Fruit fly (Drosophila melanogaster) whole organism, wandering third instar larva: ENCODE data around the gene CG32023.

ENCODE experiments used
- Abd-B ChIP-seq: fragments of >200 bp; optimal IDR thresholded peaks from 2 replicates; lab custom pipeline; 2017; ENCODE audit warnings: missing biosample characterization, missing genetic modification characterization
- CG32264 ChIP-seq: fragments of 200-800 bp; sonication (Bioruptor generic); optimal IDR thresholded peaks from 2 replicates; lab custom pipeline; 2016; ENCODE audit warnings: missing biosample characterization, missing genetic modification characterization
- CG9705 ChIP-seq: fragments of 200-800 bp; sonication (Bioruptor generic); optimal IDR thresholded peaks from 2 replicates; lab custom pipeline; 2018; ENCODE audit warnings: missing biosample characterization, mild to moderate bottlenecking, missing genetic modification characterization
- CrebA ChIP-seq: fragments of 200-800 bp; sonication (Bioruptor generic); optimal IDR thresholded peaks from 2 replicates; lab custom pipeline; 2016; ENCODE audit warnings: missing biosample characterization, mild to moderate bottlenecking, missing genetic modification characterization, borderline replicate concordance
- Dfd ChIP-seq: fragments of >200 bp; optimal IDR thresholded peaks from 2 replicates; lab custom pipeline; 2017; ENCODE audit warnings: missing biosample characterization, missing genetic modification characterization
- GATAd ChIP-seq: sonication (Bioruptor generic); optimal IDR thresholded peaks from 2 replicates; lab custom pipeline; 2016; ENCODE audit warnings: missing biosample characterization, missing genetic modification characterization
- HLH106 ChIP-seq: fragments of 200-800 bp; optimal IDR thresholded peaks from 3 replicates; lab custom pipeline; 2019; ENCODE audit warnings: missing biosample characterization, mild to moderate bottlenecking, missing genetic modification characterization, moderate library complexity
- Hr83 ChIP-seq: fragments of 200-300 bp; sonication (Bioruptor generic); optimal IDR thresholded peaks from 2 replicates; lab custom pipeline; 2016; ENCODE audit warnings: missing biosample characterization, mild to moderate bottlenecking, missing genetic modification characterization, moderate library complexity; ENCODE audit not compliant: poor library complexity, severe bottlenecking
- Jra ChIP-seq: sonication (Bioruptor generic); optimal IDR thresholded peaks from 2 replicates; lab custom pipeline; 2016; ENCODE audit warnings: missing biosample characterization, missing genetic modification characterization
- Mio ChIP-seq: sonication (Bioruptor generic); optimal IDR thresholded peaks from 2 replicates; lab custom pipeline; 2016; ENCODE audit warnings: missing biosample characterization, missing genetic modification characterization
- Myc ChIP-seq: fragments of >200 bp; optimal IDR thresholded peaks from 2 replicates; lab custom pipeline; 2017
- N ChIP-seq: fragments of >200 bp; optimal IDR thresholded peaks from 2 replicates; lab custom pipeline; 2018; ENCODE audit warnings: missing biosample characterization, missing external identifiers, missing genetic modification characterization
- OdsH ChIP-seq: fragments of 200-800 bp; sonication (Bioruptor generic); optimal IDR thresholded peaks from 2 replicates; lab custom pipeline; 2016; ENCODE audit warnings: missing biosample characterization, mild to moderate bottlenecking, missing genetic modification characterization
- Vsx2 ChIP-seq: fragments of 200-300, 225-300 bp; sonication (Bioruptor generic); optimal IDR thresholded peaks from 2 replicates; lab custom pipeline; 2018; ENCODE audit warnings: missing biosample characterization, missing genetic modification characterization; ENCODE audit not compliant: partially characterized antibody
- br ChIP-seq: fragments of 200-800 bp; sonication (Bioruptor generic); optimal IDR thresholded peaks from 2 replicates; lab custom pipeline; 2016; ENCODE audit warnings: missing biosample characterization, missing genetic modification characterization
- brk ChIP-seq: fragments of 200-800 bp; sonication (Bioruptor generic); optimal IDR thresholded peaks from 2 replicates; lab custom pipeline; 2016; ENCODE audit warnings: missing biosample characterization, mild to moderate bottlenecking, missing genetic modification characterization
- dl ChIP-seq, 2 experiments: fragments of 175-275, 200-275 bp in 1 of 2; fragments of 200-275 bp in 1 of 2; sonication (Bioruptor generic); optimal IDR thresholded peaks; lab custom pipeline; 2018; ENCODE audit warnings: mild to moderate bottlenecking in 2 of 2, missing biosample characterization in 2 of 2, missing genetic modification characterization in 2 of 2, moderate library complexity in 2 of 2; ENCODE audit not compliant: partially characterized antibody in 2 of 2, insufficient read depth in 1 of 2
- dsf ChIP-seq: sonication (Bioruptor generic); optimal IDR thresholded peaks from 2 replicates; lab custom pipeline; 2016; ENCODE audit warnings: missing biosample characterization, missing genetic modification characterization, borderline replicate concordance
- ey ChIP-seq: fragments of 200-800 bp; sonication (Bioruptor generic); optimal IDR thresholded peaks from 2 replicates; lab custom pipeline; 2016; ENCODE audit warnings: missing biosample characterization, missing genetic modification characterization
- foxo ChIP-seq, 2 experiments: fragments of 200-800 bp; sonication (Bioruptor generic); optimal IDR thresholded peaks; 2 replicates in 1 of 2; 3 replicates in 1 of 2; lab custom pipeline; 2016 to 2017; ENCODE audit warnings: missing biosample characterization in 2 of 2, missing genetic modification characterization in 2 of 2
- h ChIP-seq: fragments of 200-800 bp; sonication (Bioruptor generic); optimal IDR thresholded peaks from 3 replicates; lab custom pipeline; 2016; ENCODE audit warnings: missing biosample characterization, mild to moderate bottlenecking, missing genetic modification characterization
- jim ChIP-seq: fragments of 175-275, 200-325 bp; sonication (Bioruptor generic); optimal IDR thresholded peaks from 2 replicates; lab custom pipeline; 2016; ENCODE audit warnings: missing biosample characterization, mild to moderate bottlenecking, missing genetic modification characterization
- lola ChIP-seq: fragments of >200 bp; optimal IDR thresholded peaks from 2 replicates; lab custom pipeline; 2017; ENCODE audit warnings: missing biosample characterization, missing genetic modification characterization
- pan ChIP-seq: fragments of >200 bp; optimal IDR thresholded peaks from 2 replicates; lab custom pipeline; 2017
- psq ChIP-seq: fragments of 200-800 bp; sonication (Bioruptor generic); optimal IDR thresholded peaks from 3 replicates; lab custom pipeline; 2017; ENCODE audit warnings: missing biosample characterization, mild to moderate bottlenecking, missing genetic modification characterization, moderate library complexity
- rgr ChIP-seq: fragments of 200-800 bp; sonication (Bioruptor generic); optimal IDR thresholded peaks from 3 replicates; lab custom pipeline; 2016; ENCODE audit warnings: missing biosample characterization, mild to moderate bottlenecking, missing genetic modification characterization
- sv ChIP-seq: fragments of 200-800 bp; sonication (Bioruptor generic); optimal IDR thresholded peaks from 3 replicates; lab custom pipeline; 2016; ENCODE audit warnings: missing biosample characterization, missing genetic modification characterization
- usp ChIP-seq: fragments of >200 bp; optimal IDR thresholded peaks from 2 replicates; lab custom pipeline; 2017; ENCODE audit warnings: missing biosample characterization, missing genetic modification characterization
- woc ChIP-seq: sonication (Bioruptor generic); optimal IDR thresholded peaks from 2 replicates; lab custom pipeline; 2016; ENCODE audit warnings: missing biosample characterization, mild to moderate bottlenecking, missing genetic modification characterization

CG32023 gene

dm6 chr3L:8802064-8802463 is 1.9 kb downstream of the CG32023 start, which contains the start of the genes CG13311 and CG34426:
Gene CG13311 (minus strand): TSS chr3L:8802164.
Gene CG34426 (plus strand): TSS chr3L:8802463.
- TF ChIP-seq CG32264, result no peak
- TF ChIP-seq, all 38 proteins: peak for 0

dm6 chr3L:8800432-8800831 is 3.5 kb downstream of the CG32023 start, which contains the start of gene CG13310:
Gene CG13310 (minus strand): TSS chr3L:8800532.
- TF ChIP-seq CG32264, result no peak

DNA sequence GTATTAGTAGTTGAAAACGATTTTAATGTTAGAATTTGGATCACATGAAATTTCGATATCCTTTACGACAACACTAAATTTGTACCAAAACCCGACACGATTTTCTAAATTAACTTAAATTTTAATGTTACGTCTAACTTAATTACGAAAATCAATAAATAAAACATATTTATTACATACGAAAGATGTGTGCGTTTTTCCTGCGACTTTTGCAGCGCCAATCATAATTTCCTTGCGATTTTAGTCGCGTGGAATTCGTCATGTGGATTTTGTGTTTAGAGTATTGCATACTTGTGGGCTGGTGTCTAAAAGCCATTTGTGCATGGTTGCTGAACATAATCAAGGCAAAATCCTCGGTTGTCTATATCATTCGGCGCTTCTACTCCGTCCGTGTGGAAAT is 5.4 kb downstream of the CG32023 start:
- TF ChIP-seq Vsx2 (GFP tag; lab: Kevin White, UChicago), result no peak
- no peak for TF ChIP-seq dl (GFP tag; optimal IDR thresholded peaks at IDR 0.05; lab: Kevin White, UChicago; ENCODE audit: insufficient read depth in 1 of 2, partially characterized antibody in 2 of 2)
- TF ChIP-seq Myc (lab: Kevin White, UChicago), result peak; percentile 92

DNA sequence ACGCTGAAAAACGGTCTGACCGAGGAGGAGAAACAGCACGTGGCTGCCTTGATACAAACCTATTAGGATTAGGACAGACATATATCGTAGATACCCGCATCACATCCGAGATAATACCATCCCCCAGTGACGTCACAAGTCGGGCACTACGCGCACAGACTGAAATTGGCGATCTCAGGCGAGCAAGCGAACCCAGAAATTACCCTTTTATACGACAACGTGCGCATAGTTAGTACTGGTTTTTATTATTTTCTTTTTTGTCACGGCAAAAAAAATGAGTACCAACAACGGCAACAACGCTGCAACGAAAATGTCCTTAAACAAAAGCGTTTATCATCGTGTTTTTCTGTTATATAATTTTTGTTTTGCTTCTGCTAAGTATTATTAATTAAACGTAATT is 5.9 kb downstream of the CG32023 start:
- no peak for TF ChIP-seq Hr83 (GFP tag; lab: Kevin White, UChicago)
- no peak for TF ChIP-seq Jra (GFP tag; lab: Kevin White, UChicago)
- TF ChIP-seq rgr (GFP tag; lab: Kevin White, UChicago), result no peak
- TF ChIP-seq N (GFP tag; lab: Kevin White, UChicago), result no peak
- TF ChIP-seq Dfd (GFP tag; lab: Kevin White, UChicago), result no peak
- no peak for TF ChIP-seq dl (GFP tag; optimal IDR thresholded peaks at IDR 0.05; lab: Kevin White, UChicago; ENCODE audit: insufficient read depth in 1 of 2, partially characterized antibody in 2 of 2)
- no peak for TF ChIP-seq foxo (GFP tag; optimal IDR thresholded peaks at IDR 0.05; lab: Kevin White, UChicago)
- no peak for TF ChIP-seq OdsH
- TF ChIP-seq CG32264, result no peak
- no peak for TF ChIP-seq CG9705 (GFP tag; lab: Kevin White, UChicago)
- no peak for TF ChIP-seq usp (GFP tag; lab: Kevin White, UChicago)
- no peak for TF ChIP-seq Myc (lab: Kevin White, UChicago)
- TF ChIP-seq HLH106 (tag; lab: Kevin White, UChicago), result no peak
- TF ChIP-seq GATAd (GFP tag; lab: Kevin White, UChicago), result no peak
- no peak for TF ChIP-seq psq
- no peak for TF ChIP-seq Vsx2 (GFP tag; lab: Kevin White, UChicago)
- no peak for TF ChIP-seq pan (lab: Kevin White, UChicago)
- TF ChIP-seq Mio, result no peak
- no peak for TF ChIP-seq jim
- no peak for TF ChIP-seq dsf (GFP tag; lab: Kevin White, UChicago)
- TF ChIP-seq, all 38 proteins: peak for 0

- no peak for TF ChIP-seq sv (GFP tag; lab: Kevin White, UChicago)
- TF ChIP-seq dsf (GFP tag; lab: Kevin White, UChicago), result no peak
- TF ChIP-seq Jra (GFP tag; lab: Kevin White, UChicago), result no peak
- no peak for TF ChIP-seq h (GFP tag; lab: Kevin White, UChicago)
- TF ChIP-seq N (GFP tag; lab: Kevin White, UChicago), result no peak
Observed at dm6 chr3L:8788445-8788844, 15.5 kb downstream of the CG32023 start, which contains the start of gene Acbp5. Gene Acbp5 (minus strand): TSS chr3L:8788545.

dm6 chr3L:8787701-8788100 is 16.3 kb downstream of the CG32023 start:
- TF ChIP-seq Abd-B (no peak), GATAd (GFP tag; lab: Kevin White, UChicago) (no peak), HLH106 (tag; lab: Kevin White, UChicago) (no peak), pan (lab: Kevin White, UChicago) (no peak), woc (GFP tag; lab: Kevin White, UChicago) (no peak), brk (GFP tag; lab: Kevin White, UChicago) (no peak), N (GFP tag; lab: Kevin White, UChicago) (no peak), sv (GFP tag; lab: Kevin White, UChicago) (no peak), CrebA (GFP tag; lab: Kevin White, UChicago) (no peak), br (GFP tag; lab: Kevin White, UChicago) (no peak), ey (no peak), Jra (GFP tag; lab: Kevin White, UChicago) (no peak), lola (GFP tag; lab: Kevin White, UChicago) (no peak)
